Worm (Caenorhabditis elegans): Measurements from ENCODE around the gene arp-11.

DNA sequence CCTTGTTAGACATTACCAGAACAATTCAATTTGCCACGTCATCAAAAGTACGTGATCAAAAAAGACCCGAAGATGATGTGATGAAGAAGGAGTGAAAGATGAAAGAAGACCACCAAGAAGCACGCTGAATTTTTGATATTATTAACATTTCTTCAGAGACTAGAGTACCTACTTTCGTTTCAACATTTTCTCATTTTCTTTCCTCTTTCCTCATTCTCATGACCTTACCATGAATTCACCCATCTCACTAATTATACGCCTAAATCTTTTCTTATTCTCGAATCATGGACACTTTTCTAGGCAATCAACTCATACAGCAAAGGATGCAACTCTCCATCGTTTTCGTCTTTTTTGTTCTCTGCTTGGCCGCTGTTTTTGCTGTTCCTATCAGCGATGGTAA, 33.5 kb downstream of the arp-11 start, which contains the start of gene flp-10:
- no peak for TF ChIP-seq snpc-1.3 (tag; optimal IDR thresholded peaks at IDR 0.05; ENCODE audit: insufficient read depth)
- no peak for TF ChIP-seq tlf-1 (GFP tag; optimal IDR thresholded peaks at IDR 0.05)
- no peak for TF ChIP-seq let-607 (tag; optimal IDR thresholded peaks at IDR 0.05)
- TF ChIP-seq nfyb-1 (GFP tag; IDR thresholded peaks at IDR 0.05): no peak
- TF ChIP-seq unc-130 (GFP tag; optimal IDR thresholded peaks at IDR 0.05): no peak
